Fruit fly (Drosophila melanogaster) whole organism, pupa: Measurements from ENCODE around the gene CG33920.

Experiments
- CG17806 ChIP-seq: fragments of 200-800 bp; sonication (Bioruptor generic); optimal IDR thresholded peaks from 2 replicates; lab custom pipeline; 2018; ENCODE audit warnings: missing biosample characterization, mild to moderate bottlenecking, missing genetic modification characterization, moderate library complexity
- CG4496 ChIP-seq: fragments of 200-800 bp; sonication (Bioruptor generic); IDR thresholded peaks from 3 replicates; pipeline ENCODE4 v1.3.6; 2022; ENCODE audit warnings: missing biosample characterization, missing genetic modification characterization
- CG8301 ChIP-seq: fragments of 200-800 bp; sonication (Bioruptor generic); optimal IDR thresholded peaks from 2 replicates; lab custom pipeline; 2018; ENCODE audit warnings: missing biosample characterization, mild to moderate bottlenecking, missing genetic modification characterization
- CG9948 ChIP-seq: fragments of 200-800 bp; sonication (Bioruptor generic); optimal IDR thresholded peaks from 2 replicates; lab custom pipeline; 2018; ENCODE audit warnings: missing biosample characterization, mild to moderate bottlenecking, missing genetic modification characterization, moderate library complexity
- D1 ChIP-seq: fragments of 200-800 bp; sonication (Bioruptor generic); optimal IDR thresholded peaks from 2 replicates; lab custom pipeline; 2018; ENCODE audit warnings: missing biosample characterization, mild to moderate bottlenecking, missing genetic modification characterization, moderate library complexity
- EcR ChIP-seq: fragments of 200-800 bp; sonication (Bioruptor generic); optimal IDR thresholded peaks from 3 replicates; lab custom pipeline; 2019; ENCODE audit warnings: missing biosample characterization, missing genetic modification characterization, mild to moderate bottlenecking, moderate library complexity, missing genetic modification reagents
- Ets98B ChIP-seq: fragments of 200-800 bp; sonication (Bioruptor generic); IDR thresholded peaks from 2 replicates; pipeline ENCODE4 v1.3.6; 2022; ENCODE audit warnings: missing biosample characterization, missing genetic modification characterization
- Pif1A ChIP-seq: fragments of 200-800 bp; sonication (Bioruptor generic); optimal IDR thresholded peaks from 3 replicates; lab custom pipeline; 2016; ENCODE audit warnings: missing biosample characterization, missing genetic modification characterization
- Pif1B ChIP-seq: fragments of 200-800 bp; sonication (Bioruptor generic); optimal IDR thresholded peaks from 3 replicates; lab custom pipeline; 2016; ENCODE audit warnings: missing biosample characterization, missing genetic modification characterization
- Snoo ChIP-seq: fragments of 200-800 bp; sonication (Bioruptor generic); optimal IDR thresholded peaks from 3 replicates; lab custom pipeline; 2017; ENCODE audit warnings: missing biosample characterization, mild to moderate bottlenecking, missing genetic modification characterization, inconsistent platforms

dm6 chr3R:31070732-31071131 is 25.8 kb upstream of the CG33920 start:
- no peak for TF ChIP-seq Pif1A
- no peak for TF ChIP-seq CG17806 (tag; lab: Kevin White, UChicago)
- no peak for TF ChIP-seq CG8301 (tag; lab: Kevin White, UChicago)
- no peak for TF ChIP-seq CG4496 (GFP tag; lab: Robert Waterston, UW)
- TF ChIP-seq Pif1B (GFP tag; lab: Kevin White, UChicago), result no peak
- TF ChIP-seq Ets98B (GFP tag; lab: Robert Waterston, UW), result no peak
- no peak for TF ChIP-seq CG9948 (tag; lab: Kevin White, UChicago)
- no peak for TF ChIP-seq D1 (tag; lab: Kevin White, UChicago)
- TF ChIP-seq Snoo, result no peak
- TF ChIP-seq EcR (GFP tag; lab: Kevin White, UChicago), result no peak
